Fruit fly (Drosophila melanogaster) whole organism, embryonic: ENCODE measurements around the gene tra.
A peak's percentile ranks its signal among the peaks of the same experiment; 100 is the strongest.

ENCODE experiments used
- CG10321 ChIP-seq: fragments of 200-800 bp; sonication (Bioruptor generic); IDR thresholded peaks from 2 replicates; pipeline ENCODE4 v1.3.6; 2022; ENCODE audit warnings: missing biosample characterization, missing genetic modification characterization
- CG10654 ChIP-seq: fragments of 200-800 bp; sonication (Bioruptor generic); optimal IDR thresholded peaks from 2 replicates; lab custom pipeline; 2016; ENCODE audit warnings: missing biosample characterization, missing genetic modification characterization
- CG10959 ChIP-seq: fragments of 200-800 bp; sonication (Bioruptor generic); IDR thresholded peaks from 2 replicates; pipeline ENCODE4 v1.3.6; 2022; ENCODE audit warnings: missing biosample characterization, missing genetic modification characterization
- CG10979 ChIP-seq: fragments of 200-800 bp; sonication (Bioruptor generic); optimal IDR thresholded peaks from 2 replicates; lab custom pipeline; 2018; ENCODE audit warnings: missing biosample characterization, mild to moderate bottlenecking, missing genetic modification characterization, moderate library complexity
- CG11560 ChIP-seq: fragments of 200-800 bp; sonication (Bioruptor generic); IDR thresholded peaks from 3 replicates; pipeline ENCODE4 v1.3.6; 2022; ENCODE audit warnings: missing biosample characterization, missing genetic modification characterization
- CG13296 ChIP-seq: fragments of 200-800 bp; sonication (Bioruptor generic); optimal IDR thresholded peaks from 3 replicates; lab custom pipeline; 2018; ENCODE audit warnings: missing biosample characterization, mild to moderate bottlenecking, missing genetic modification characterization
- CG16813 ChIP-seq: fragments of 200-800 bp; sonication (Bioruptor generic); IDR thresholded peaks from 3 replicates; pipeline ENCODE4 v1.3.6; 2022; ENCODE audit warnings: missing biosample characterization, missing genetic modification characterization; ENCODE audit not compliant: partially characterized antibody
- CG17328 ChIP-seq: fragments of 200-800 bp; sonication (Bioruptor generic); IDR thresholded peaks from 2 replicates; pipeline ENCODE4 v1.3.6; 2022; ENCODE audit warnings: missing biosample characterization, missing genetic modification characterization
- CG17568 ChIP-seq: fragments of 200-800 bp; sonication (Bioruptor generic); optimal IDR thresholded peaks from 2 replicates; lab custom pipeline; 2018; ENCODE audit warnings: missing biosample characterization, mild to moderate bottlenecking, missing genetic modification characterization, moderate library complexity
- CG2889 ChIP-seq: fragments of 200-800 bp; sonication (Bioruptor generic); IDR thresholded peaks from 3 replicates; pipeline ENCODE4 v1.3.6; 2022; ENCODE audit warnings: missing biosample characterization, missing genetic modification characterization
- CG31365 ChIP-seq: fragments of 200-800 bp; sonication (Bioruptor generic); optimal IDR thresholded peaks from 2 replicates; lab custom pipeline; 2018; ENCODE audit warnings: missing biosample characterization, mild to moderate bottlenecking, missing genetic modification characterization
- CG31441 ChIP-seq: fragments of 200-800 bp; sonication (Bioruptor generic); IDR thresholded peaks from 2 replicates; pipeline ENCODE4 v1.3.6; 2022; ENCODE audit warnings: missing biosample characterization, missing genetic modification characterization
- CG4328 ChIP-seq: fragments of 200-800 bp; sonication (Bioruptor generic); optimal IDR thresholded peaks from 3 replicates; lab custom pipeline; 2017; ENCODE audit warnings: missing biosample characterization, missing genetic modification reagents, missing genetic modification characterization
- CG4617 ChIP-seq: fragments of 200-800 bp; sonication (Bioruptor generic); optimal IDR thresholded peaks from 3 replicates; lab custom pipeline; 2016; ENCODE audit warnings: missing biosample characterization, missing genetic modification characterization, borderline replicate concordance
- CG6765 ChIP-seq: fragments of 200-800 bp; sonication (Bioruptor generic); optimal IDR thresholded peaks from 3 replicates; lab custom pipeline; 2017; ENCODE audit warnings: missing biosample characterization, mild to moderate bottlenecking, missing genetic modification characterization
- CG9817 ChIP-seq: fragments of 200-800 bp; sonication (Bioruptor generic); optimal IDR thresholded peaks from 2 replicates; lab custom pipeline; 2018; ENCODE audit warnings: missing biosample characterization, mild to moderate bottlenecking, missing genetic modification characterization, moderate library complexity
- Chrac-16 ChIP-seq: fragments of 200-800 bp; sonication (Bioruptor generic); optimal IDR thresholded peaks from 3 replicates; lab custom pipeline; 2016; ENCODE audit warnings: missing biosample characterization, missing genetic modification characterization
- D ChIP-seq, 2 experiments: fragments of 200-800 bp in 1 of 2; fragments of >200 bp in 1 of 2; sonication (Bioruptor generic) in 1 of 2; optimal IDR thresholded peaks; 2 replicates in 1 of 2; 3 replicates in 1 of 2; lab custom pipeline; 2017; ENCODE audit warnings: mild to moderate bottlenecking in 1 of 2, missing biosample characterization in 1 of 2, missing genetic modification characterization in 1 of 2, missing genetic modification reagents in 1 of 2
- Dp ChIP-seq: fragments of 200-800 bp; sonication (Bioruptor generic); optimal IDR thresholded peaks from 2 replicates; lab custom pipeline; 2018; ENCODE audit warnings: missing biosample characterization, mild to moderate bottlenecking, missing genetic modification characterization, moderate library complexity
- Gsc ChIP-seq: fragments of 200-800 bp; sonication (Bioruptor generic); IDR thresholded peaks from 2 replicates; pipeline ENCODE4 v1.3.6; 2022; ENCODE audit warnings: missing biosample characterization, missing genetic modification characterization
- H15 ChIP-seq: fragments of 200-800 bp; sonication (Bioruptor generic); IDR thresholded peaks from 3 replicates; pipeline ENCODE4 v1.3.6; 2022; ENCODE audit warnings: missing biosample characterization, missing genetic modification characterization
- HHEX ChIP-seq: fragments of 200-800 bp; sonication (Bioruptor generic); optimal IDR thresholded peaks from 3 replicates; lab custom pipeline; 2017; ENCODE audit warnings: missing biosample characterization, mild to moderate bottlenecking, missing genetic modification characterization, missing genetic modification reagents
- Hand ChIP-seq: fragments of 200-800 bp; sonication (Bioruptor generic); optimal IDR thresholded peaks from 2 replicates; lab custom pipeline; 2017; ENCODE audit warnings: mild to moderate bottlenecking, missing biosample characterization, missing genetic modification reagents, missing genetic modification characterization
- Hr78 ChIP-seq, 2 experiments: fragments of 200-800 bp in 1 of 2; fragments of >200 bp in 1 of 2; sonication (Bioruptor generic) in 1 of 2; optimal IDR thresholded peaks; 2 replicates each; lab custom pipeline; 2017 to 2019; ENCODE audit warnings: missing biosample characterization in 2 of 2, missing genetic modification characterization in 2 of 2, mild to moderate bottlenecking in 1 of 2, moderate library complexity in 1 of 2
- Lim3 ChIP-seq: fragments of 200-800 bp; sonication (Bioruptor generic); IDR thresholded peaks from 2 replicates; pipeline ENCODE4 v1.3.6; 2022; ENCODE audit warnings: missing biosample characterization, missing genetic modification characterization
- MESR4 ChIP-seq: fragments of 200-800 bp; sonication (Bioruptor generic); optimal IDR thresholded peaks from 2 replicates; lab custom pipeline; 2018; ENCODE audit warnings: missing biosample characterization, mild to moderate bottlenecking, missing genetic modification characterization, moderate library complexity
- MTF-1 ChIP-seq: fragments of 200-800 bp; sonication (Bioruptor generic); optimal IDR thresholded peaks from 2 replicates; lab custom pipeline; 2018; ENCODE audit warnings: missing biosample characterization, mild to moderate bottlenecking, missing genetic modification characterization, borderline replicate concordance
- Meics ChIP-seq: fragments of 200-800 bp; sonication (Bioruptor generic); optimal IDR thresholded peaks from 2 replicates; lab custom pipeline; 2017; ENCODE audit warnings: missing biosample characterization, mild to moderate bottlenecking, missing genetic modification characterization
- Opbp ChIP-seq: fragments of 200-800 bp; sonication (Bioruptor generic); IDR thresholded peaks from 3 replicates; pipeline ENCODE4 v1.3.6; 2022; ENCODE audit warnings: missing biosample characterization, missing genetic modification characterization; ENCODE audit not compliant: partially characterized antibody
- ac ChIP-seq: fragments of 200-800 bp; sonication (Bioruptor generic); optimal IDR thresholded peaks from 3 replicates; lab custom pipeline; 2017; ENCODE audit warnings: missing biosample characterization, mild to moderate bottlenecking, missing genetic modification characterization
- cad ChIP-seq: fragments of >200 bp; optimal IDR thresholded peaks from 2 replicates; lab custom pipeline; 2017; ENCODE audit warnings: missing biosample characterization, missing genetic modification characterization
- crp ChIP-seq, 2 experiments: fragments of 200-800 bp; sonication (Bioruptor generic); optimal IDR thresholded peaks; 2 replicates in 1 of 2; 3 replicates in 1 of 2; lab custom pipeline; 2017; ENCODE audit warnings: missing biosample characterization in 2 of 2, missing genetic modification characterization in 2 of 2, mild to moderate bottlenecking in 1 of 2, moderate library complexity in 1 of 2
- cwo ChIP-seq: fragments of 200-800 bp; sonication (Bioruptor generic); optimal IDR thresholded peaks from 3 replicates; lab custom pipeline; 2017; ENCODE audit warnings: missing biosample characterization, missing genetic modification characterization, mild to moderate bottlenecking, moderate library complexity, missing genetic modification reagents
- dimm ChIP-seq: fragments of 200-800 bp; sonication (Bioruptor generic); IDR thresholded peaks from 2 replicates; pipeline ENCODE4 v1.3.6; 2022; ENCODE audit warnings: missing biosample characterization, missing genetic modification characterization
- disco-r ChIP-seq: fragments of 200-800 bp; sonication (Bioruptor generic); optimal IDR thresholded peaks from 2 replicates; lab custom pipeline; 2016; ENCODE audit warnings: missing biosample characterization, missing genetic modification characterization
- ewg ChIP-seq: fragments of 200-800 bp; sonication (Bioruptor generic); optimal IDR thresholded peaks from 3 replicates; lab custom pipeline; 2017; ENCODE audit warnings: mild to moderate bottlenecking, missing biosample characterization, missing genetic modification reagents, missing genetic modification characterization
- exex ChIP-seq: fragments of 200-800 bp; sonication (Bioruptor generic); optimal IDR thresholded peaks from 4 replicates; lab custom pipeline; 2018; ENCODE audit warnings: missing biosample characterization, mild to moderate bottlenecking, missing genetic modification characterization, moderate library complexity
- fru ChIP-seq: fragments of >200 bp; optimal IDR thresholded peaks from 2 replicates; lab custom pipeline; 2017
- insv ChIP-seq, 2 experiments: fragments of 200-800 bp; sonication (Bioruptor generic); optimal IDR thresholded peaks; 3 replicates each; lab custom pipeline; 2016 to 2018; ENCODE audit warnings: missing biosample characterization in 2 of 2, missing genetic modification characterization in 2 of 2
- nau ChIP-seq: fragments of 200-800 bp; sonication (Bioruptor generic); optimal IDR thresholded peaks from 3 replicates; lab custom pipeline; 2017; ENCODE audit warnings: missing biosample characterization, mild to moderate bottlenecking, missing genetic modification characterization, missing genetic modification reagents
- onecut ChIP-seq: fragments of 200-800 bp; sonication (Bioruptor generic); IDR thresholded peaks from 2 replicates; pipeline ENCODE4 v1.3.6; 2022; ENCODE audit warnings: missing biosample characterization, missing genetic modification characterization
- p53 ChIP-seq: fragments of 200-800 bp; sonication (Bioruptor generic); optimal IDR thresholded peaks from 2 replicates; lab custom pipeline; 2016; ENCODE audit warnings: missing biosample characterization, missing genetic modification characterization
- ranshi ChIP-seq: fragments of 200-800 bp; sonication (Bioruptor generic); IDR thresholded peaks from 2 replicates; pipeline ENCODE4 v1.3.6; 2022; ENCODE audit warnings: missing biosample characterization, missing genetic modification characterization
- rib ChIP-seq: fragments of 200-800 bp; sonication (Bioruptor generic); IDR thresholded peaks from 2 replicates; pipeline ENCODE4 v1.3.6; 2022; ENCODE audit warnings: missing biosample characterization, missing genetic modification characterization
- salm ChIP-seq: fragments of 200-800 bp; sonication (Bioruptor generic); optimal IDR thresholded peaks from 2 replicates; lab custom pipeline; 2018; ENCODE audit warnings: missing biosample characterization, mild to moderate bottlenecking, missing genetic modification characterization
- slp2 ChIP-seq: fragments of 200-800 bp; sonication (Bioruptor generic); optimal IDR thresholded peaks from 2 replicates; lab custom pipeline; 2016; ENCODE audit warnings: missing biosample characterization, missing genetic modification characterization
- sob ChIP-seq: fragments of 200-800 bp; sonication (Bioruptor generic); IDR thresholded peaks from 2 replicates; pipeline ENCODE4 v1.3.6; 2022; ENCODE audit warnings: missing biosample characterization, missing genetic modification characterization
- tna ChIP-seq: fragments of 200-800 bp; sonication (Bioruptor generic); IDR thresholded peaks from 2 replicates; pipeline ENCODE4 v1.3.6; 2022; ENCODE audit warnings: missing biosample characterization, missing genetic modification characterization; ENCODE audit not compliant: partially characterized antibody
- tx ChIP-seq: fragments of 200-800 bp; sonication (Bioruptor generic); optimal IDR thresholded peaks from 2 replicates; lab custom pipeline; 2016; ENCODE audit warnings: missing biosample characterization, missing genetic modification characterization
- wek ChIP-seq: fragments of 200-800 bp; sonication (Bioruptor generic); optimal IDR thresholded peaks from 3 replicates; lab custom pipeline; 2018; ENCODE audit warnings: missing biosample characterization, mild to moderate bottlenecking, missing genetic modification characterization, moderate library complexity

The tra gene

DNA sequence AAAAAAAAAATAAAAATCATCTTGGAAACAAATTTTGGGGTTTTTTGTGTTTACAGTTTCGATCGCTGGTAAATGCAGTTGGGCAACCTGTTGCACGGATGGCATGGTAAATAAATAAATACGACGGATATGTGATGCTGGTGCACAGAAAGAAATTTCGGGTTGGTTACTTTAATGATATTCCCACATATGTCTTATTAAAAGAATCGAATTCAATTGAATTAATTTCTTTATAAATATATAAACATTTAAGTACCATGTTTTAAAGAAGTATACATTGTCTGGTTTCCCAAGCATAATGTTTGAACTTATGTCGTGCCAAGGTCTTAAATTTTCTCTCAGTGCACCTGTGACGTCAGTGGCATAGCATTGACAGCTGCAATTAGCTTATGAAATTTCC is 23.4 kb downstream of the tra start (continued):
- TF ChIP-seq Hr78 (GFP tag; optimal IDR thresholded peaks at IDR 0.05; lab: Kevin White, UChicago): no peak
- no peak for TF ChIP-seq Opbp (GFP tag; lab: Robert Waterston, UW)
- peak; percentile 56 for TF ChIP-seq CG4328
- peak; percentile 42 for TF ChIP-seq HHEX (GFP tag; lab: Kevin White, UChicago)
- no peak for TF ChIP-seq ac (GFP tag; lab: Kevin White, UChicago)
- TF ChIP-seq CG17568 (GFP tag; lab: Kevin White, UChicago): peak; percentile 12
- TF ChIP-seq CG16813 (GFP tag; lab: Robert Waterston, UW): no peak
- TF ChIP-seq ewg (GFP tag; lab: Kevin White, UChicago): peak; percentile 70
- TF ChIP-seq cad (GFP tag; lab: Kevin White, UChicago): no peak
- no peak for TF ChIP-seq tna (GFP tag; lab: Robert Waterston, UW)
- no peak for TF ChIP-seq Hand (GFP tag; lab: Kevin White, UChicago)
- peak; percentile 64 for TF ChIP-seq salm
- no peak for TF ChIP-seq crp (GFP tag; optimal IDR thresholded peaks at IDR 0.05; lab: Kevin White, UChicago)
- no peak for TF ChIP-seq insv (GFP tag; optimal IDR thresholded peaks at IDR 0.05; lab: Kevin White, UChicago)
- peak; percentile 44 for TF ChIP-seq CG13296 (GFP tag; lab: Kevin White, UChicago)
- TF ChIP-seq p53 (GFP tag; lab: Kevin White, UChicago): no peak
- TF ChIP-seq slp2: no peak
- peak; percentile 18 for TF ChIP-seq CG9817 (tag; lab: Kevin White, UChicago)
- TF ChIP-seq ranshi: 0 out of 2 replicates have a peak, but pooled peaks have one; percentile 52
- TF ChIP-seq Dp: no peak
- no peak for TF ChIP-seq D (optimal IDR thresholded peaks at IDR 0.05; lab: Kevin White, UChicago)
- peak; percentile 72 for TF ChIP-seq D (GFP tag; optimal IDR thresholded peaks at IDR 0.05; lab: Kevin White, UChicago)
- TF ChIP-seq Meics (GFP tag; lab: Kevin White, UChicago): peak; percentile 29
- TF ChIP-seq dimm (GFP tag; lab: Robert Waterston, UW): no peak
- no peak for TF ChIP-seq sob
- no peak for TF ChIP-seq tx
- no peak for TF ChIP-seq fru (lab: Kevin White, UChicago)
- TF ChIP-seq CG10959: no peak
- peak; percentile 49 for TF ChIP-seq Chrac-16
- peak; percentile 82 for TF ChIP-seq CG10979 (tag; lab: Kevin White, UChicago)
- peak; percentile 22; the same call in 1 of the 2 replicates for TF ChIP-seq onecut (GFP tag; lab: Robert Waterston, UW)
- TF ChIP-seq H15 (GFP tag; lab: Robert Waterston, UW): 0 out of 3 replicates have a peak, but pooled peaks have one; percentile 39
- no peak for TF ChIP-seq CG4617 (GFP tag; lab: Kevin White, UChicago)
- TF ChIP-seq CG10654 (GFP tag; lab: Kevin White, UChicago): peak; percentile 23
- no peak for TF ChIP-seq CG11560 (tag; lab: Robert Waterston, UW)
- TF ChIP-seq nau (GFP tag; lab: Kevin White, UChicago): peak; percentile 43
- peak; percentile 28 for TF ChIP-seq MTF-1 (GFP tag; lab: Kevin White, UChicago)
- TF ChIP-seq exex (tag; lab: Kevin White, UChicago): no peak
- no peak for TF ChIP-seq disco-r
- TF ChIP-seq CG31365 (tag; lab: Kevin White, UChicago): no peak
- TF ChIP-seq wek (GFP tag; lab: Kevin White, UChicago): no peak
- peak; percentile 75 for TF ChIP-seq CG31441
- no peak for TF ChIP-seq CG2889 (GFP tag; lab: Robert Waterston, UW)
- peak; percentile 29 for TF ChIP-seq cwo
- no peak for TF ChIP-seq Lim3
- no peak for TF ChIP-seq Gsc (GFP tag; lab: Robert Waterston, UW)
- no peak for TF ChIP-seq CG6765
- TF ChIP-seq MESR4 (GFP tag; lab: Kevin White, UChicago): no peak
- no peak for TF ChIP-seq rib
- no peak for TF ChIP-seq CG10321 (GFP tag; lab: Robert Waterston, UW)
- peak; percentile 53 for TF ChIP-seq CG17328
